Worm (Caenorhabditis elegans) whole organism, mixed stage, embryonic: ENCODE results near the gene faxc-1.

Experiments used
- lin-13 ChIP-seq: fragments of 150-350 bp; optimal IDR thresholded peaks from 2 replicates; lab custom pipeline; 2014; ENCODE audit warnings: missing biosample characterization, missing genetic modification characterization
- nhr-12 ChIP-seq: fragments of 150-350 bp; optimal IDR thresholded peaks from 2 replicates; lab custom pipeline; 2014; ENCODE audit warnings: missing biosample characterization, missing genetic modification characterization
- pha-4 ChIP-seq: fragments of 150-350 bp; optimal IDR thresholded peaks from 2 replicates; lab custom pipeline; 2018; ENCODE audit warnings: missing biosample characterization, missing genetic modification reagents, missing genetic modification characterization
- unc-39 ChIP-seq: fragments of 150-350 bp; optimal IDR thresholded peaks from 2 replicates; lab custom pipeline; 2014; ENCODE audit warnings: missing biosample characterization, missing genetic modification characterization
- unc-62 ChIP-seq: fragments of 150-350 bp; optimal IDR thresholded peaks from 2 replicates; lab custom pipeline; 2014; ENCODE audit warnings: missing biosample characterization, missing genetic modification reagents, missing genetic modification characterization
- ztf-11 ChIP-seq: fragments of 150-350 bp; optimal IDR thresholded peaks from 2 replicates; lab custom pipeline; 2014; ENCODE audit warnings: missing biosample characterization, missing genetic modification characterization

DNA sequence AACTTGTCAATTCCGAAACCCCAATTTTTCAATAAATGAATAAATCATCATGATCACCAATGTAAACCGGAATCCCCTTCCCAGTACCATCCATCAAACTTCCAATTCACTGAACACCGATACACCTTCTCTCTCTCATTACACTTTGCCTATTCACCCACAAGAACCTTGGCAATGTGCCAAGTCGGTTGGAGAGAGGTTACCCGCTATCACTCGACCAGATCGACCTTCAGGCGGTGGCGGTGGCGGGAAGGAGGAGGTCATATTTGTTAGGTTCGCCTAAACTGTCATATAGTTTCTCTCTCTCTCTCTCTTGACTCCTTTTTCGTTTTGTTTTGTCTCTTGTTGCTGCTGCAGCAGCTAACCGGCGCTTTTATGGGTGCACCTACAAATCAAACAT, 1.4 kb upstream of the faxc-1 start:
- TF ChIP-seq unc-62 (peak; percentile 61), lin-13 (no peak), unc-39 (no peak), pha-4 (tag; lab: Kevin White, UChicago) (no peak), ztf-11 (no peak), nhr-12 (tag; lab: Kevin White, UChicago) (no peak)
